Fruit fly (Drosophila melanogaster) whole organism, embryonic: ENCODE results near the gene VhaM9.7-c.
A peak's percentile ranks its signal among the peaks of the same experiment; 100 is the strongest.

Experiments used
- Antp ChIP-seq: fragments of 200-800 bp; sonication (Bioruptor generic); optimal IDR thresholded peaks from 3 replicates; lab custom pipeline; 2016; ENCODE audit warnings: missing biosample characterization, missing genetic modification characterization
- Blimp-1 ChIP-seq: fragments of 200-800 bp; sonication (Bioruptor generic); optimal IDR thresholded peaks from 3 replicates; lab custom pipeline; 2018; ENCODE audit warnings: missing biosample characterization, missing genetic modification characterization, mild to moderate bottlenecking, moderate library complexity, missing genetic modification reagents
- BtbVII ChIP-seq: fragments of 200-800 bp; sonication (Bioruptor generic); optimal IDR thresholded peaks from 3 replicates; lab custom pipeline; 2017; ENCODE audit warnings: missing biosample characterization, mild to moderate bottlenecking, missing genetic modification characterization
- CG1024 ChIP-seq: fragments of 200-800 bp; sonication (Bioruptor generic); IDR thresholded peaks from 2 replicates; pipeline ENCODE4 v1.3.6; 2022; ENCODE audit warnings: missing biosample characterization, missing genetic modification characterization
- CG12236 ChIP-seq: fragments of 200-800 bp; sonication (Bioruptor generic); optimal IDR thresholded peaks from 2 replicates; lab custom pipeline; 2016; ENCODE audit warnings: missing biosample characterization, missing genetic modification characterization
- CG12299 ChIP-seq: fragments of 200-800 bp; sonication (Bioruptor generic); optimal IDR thresholded peaks from 2 replicates; lab custom pipeline; 2018; ENCODE audit warnings: missing biosample characterization, mild to moderate bottlenecking, missing genetic modification characterization
- CG14441 ChIP-seq: fragments of 200-800 bp; sonication (Bioruptor generic); IDR thresholded peaks from 2 replicates; pipeline ENCODE4 v1.3.6; 2022; ENCODE audit warnings: missing biosample characterization, missing genetic modification characterization
- CG1529 ChIP-seq: fragments of 200-800 bp; sonication (Bioruptor generic); optimal IDR thresholded peaks from 3 replicates; lab custom pipeline; 2018; ENCODE audit warnings: missing biosample characterization, missing genetic modification characterization
- CG15479 ChIP-seq: fragments of 200-800 bp; sonication (Bioruptor generic); optimal IDR thresholded peaks from 3 replicates; lab custom pipeline; 2019; ENCODE audit warnings: missing biosample characterization, mild to moderate bottlenecking, missing genetic modification characterization, moderate library complexity
- CG17568 ChIP-seq: fragments of 200-800 bp; sonication (Bioruptor generic); optimal IDR thresholded peaks from 2 replicates; lab custom pipeline; 2018; ENCODE audit warnings: missing biosample characterization, mild to moderate bottlenecking, missing genetic modification characterization, moderate library complexity
- CG3163 ChIP-seq: fragments of 200-800 bp; sonication (Bioruptor generic); optimal IDR thresholded peaks from 3 replicates; lab custom pipeline; 2016; ENCODE audit warnings: missing biosample characterization, missing genetic modification characterization
- CG34376 ChIP-seq: fragments of 200-800 bp; sonication (Bioruptor generic); optimal IDR thresholded peaks from 2 replicates; lab custom pipeline; 2018; ENCODE audit warnings: missing biosample characterization, mild to moderate bottlenecking, missing genetic modification characterization
- CG3726 ChIP-seq: fragments of 200-800 bp; sonication (Bioruptor generic); IDR thresholded peaks from 3 replicates; pipeline ENCODE4, ENCODE4 v1.3.6; 2022; ENCODE audit warnings: missing biosample characterization, missing genetic modification characterization
- CG4424 ChIP-seq: fragments of 200-800 bp; sonication (Bioruptor generic); optimal IDR thresholded peaks from 3 replicates; lab custom pipeline; 2016; ENCODE audit warnings: missing biosample characterization, missing genetic modification characterization
- CG6683 ChIP-seq: fragments of 200-800 bp; sonication (Bioruptor generic); optimal IDR thresholded peaks from 2 replicates; lab custom pipeline; 2017; ENCODE audit warnings: missing biosample characterization, mild to moderate bottlenecking, missing genetic modification characterization, missing genetic modification reagents
- CG7786 ChIP-seq: fragments of 200-800 bp; sonication (Bioruptor generic); optimal IDR thresholded peaks from 2 replicates; lab custom pipeline; 2016; ENCODE audit warnings: missing biosample characterization, missing genetic modification characterization
- CG9797 ChIP-seq: fragments of 200-800 bp; sonication (Bioruptor generic); optimal IDR thresholded peaks from 3 replicates; lab custom pipeline; 2018; ENCODE audit warnings: missing biosample characterization, mild to moderate bottlenecking, missing genetic modification characterization
- CG9817 ChIP-seq: fragments of 200-800 bp; sonication (Bioruptor generic); optimal IDR thresholded peaks from 2 replicates; lab custom pipeline; 2018; ENCODE audit warnings: missing biosample characterization, mild to moderate bottlenecking, missing genetic modification characterization, moderate library complexity
- Dip3 ChIP-seq: fragments of 200-800 bp; sonication (Bioruptor generic); optimal IDR thresholded peaks from 3 replicates; lab custom pipeline; 2016; ENCODE audit warnings: missing biosample characterization, missing genetic modification characterization
- Ets97D ChIP-seq: fragments of 200-800 bp; sonication (Bioruptor generic); optimal IDR thresholded peaks from 3 replicates; lab custom pipeline; 2016; ENCODE audit warnings: missing biosample characterization, missing genetic modification characterization
- Gsc ChIP-seq: fragments of 200-800 bp; sonication (Bioruptor generic); IDR thresholded peaks from 2 replicates; pipeline ENCODE4 v1.3.6; 2022; ENCODE audit warnings: missing biosample characterization, missing genetic modification characterization
- Med ChIP-seq: fragments of 200-800 bp; sonication (Bioruptor generic); peaks from one replicate; lab custom pipeline; 2016; ENCODE audit warnings: missing biosample characterization, missing genetic modification characterization, mild to moderate bottlenecking, inconsistent platforms, moderate library complexity
- NFAT ChIP-seq: fragments of 200-800 bp; sonication (Bioruptor generic); IDR thresholded peaks from 2 replicates; pipeline ENCODE4 v1.3.6; 2022; ENCODE audit warnings: missing biosample characterization, missing genetic modification characterization
- Ptx1 ChIP-seq: fragments of 200-800 bp; sonication (Bioruptor generic); IDR thresholded peaks from 2 replicates; pipeline ENCODE4 v1.3.6; 2022; ENCODE audit warnings: missing biosample characterization, missing genetic modification characterization
- Scr ChIP-seq: fragments of 200-800 bp; sonication (Bioruptor generic); IDR thresholded peaks from 2 replicates; pipeline ENCODE4 v1.3.6; 2022; ENCODE audit warnings: missing biosample characterization, missing genetic modification characterization; ENCODE audit not compliant: partially characterized antibody
- Stat92E ChIP-seq, 3 experiments: fragments of >200 bp in 2 of 3; fragments of 200-800 bp in 1 of 3; sonication (Bioruptor generic) in 1 of 3; optimal IDR thresholded peaks; 2 replicates each; lab custom pipeline; 2017 to 2019; ENCODE audit warnings: missing biosample characterization in 3 of 3, missing genetic modification characterization in 3 of 3, mild to moderate bottlenecking in 1 of 3, moderate library complexity in 1 of 3
- TFAM ChIP-seq: fragments of 200-800 bp; sonication (Bioruptor generic); optimal IDR thresholded peaks from 2 replicates; lab custom pipeline; 2017; ENCODE audit warnings: missing biosample characterization, missing genetic modification characterization, inconsistent platforms
- Xbp1 ChIP-seq: fragments of 200-800 bp; sonication (Bioruptor generic); optimal IDR thresholded peaks from 3 replicates; lab custom pipeline; 2016; ENCODE audit warnings: missing biosample characterization, mild to moderate bottlenecking, missing genetic modification characterization
- abd-A ChIP-seq: fragments of 200-800 bp; sonication (Bioruptor generic); optimal IDR thresholded peaks from 3 replicates; lab custom pipeline; 2019; ENCODE audit warnings: missing biosample characterization, mild to moderate bottlenecking, missing genetic modification characterization, moderate library complexity
- al ChIP-seq: fragments of 200-800 bp; sonication (Bioruptor generic); IDR thresholded peaks from 2 replicates; pipeline ENCODE4 v1.3.6; 2022; ENCODE audit warnings: missing biosample characterization, missing genetic modification characterization
- ara ChIP-seq: fragments of 200-800 bp; sonication (Bioruptor generic); IDR thresholded peaks from 2 replicates; pipeline ENCODE4 v1.3.6; 2022; ENCODE audit warnings: missing biosample characterization, missing genetic modification characterization
- bab2 ChIP-seq: fragments of 200-800 bp; sonication (Bioruptor generic); optimal IDR thresholded peaks from 2 replicates; lab custom pipeline; 2016; ENCODE audit warnings: missing biosample characterization, missing genetic modification characterization
- bcd ChIP-seq: fragments of 200-800 bp; sonication (Bioruptor generic); optimal IDR thresholded peaks from 2 replicates; lab custom pipeline; 2017; ENCODE audit warnings: missing biosample characterization, mild to moderate bottlenecking, missing genetic modification characterization
- bigmax ChIP-seq: fragments of 200-800 bp; sonication (Bioruptor generic); optimal IDR thresholded peaks from 2 replicates; lab custom pipeline; 2018; ENCODE audit warnings: missing biosample characterization, mild to moderate bottlenecking, missing genetic modification characterization
- chinmo ChIP-seq: fragments of 200-800 bp; sonication (Bioruptor generic); IDR thresholded peaks from 4 replicates; pipeline ENCODE4 v1.3.6; 2022; ENCODE audit warnings: missing biosample characterization, missing genetic modification characterization; ENCODE audit not compliant: partially characterized antibody
- danr ChIP-seq: fragments of 200-800 bp; sonication (Bioruptor generic); IDR thresholded peaks from 2 replicates; pipeline ENCODE4 v1.3.6; 2022; ENCODE audit warnings: missing biosample characterization, missing genetic modification characterization
- dimm ChIP-seq: fragments of 200-800 bp; sonication (Bioruptor generic); IDR thresholded peaks from 2 replicates; pipeline ENCODE4 v1.3.6; 2022; ENCODE audit warnings: missing biosample characterization, missing genetic modification characterization
- dysf ChIP-seq: fragments of 200-800 bp; sonication (Bioruptor generic); IDR thresholded peaks from 3 replicates; pipeline ENCODE4 v1.3.6; 2022; ENCODE audit warnings: missing biosample characterization, missing genetic modification characterization
- exex ChIP-seq: fragments of 200-800 bp; sonication (Bioruptor generic); optimal IDR thresholded peaks from 4 replicates; lab custom pipeline; 2018; ENCODE audit warnings: missing biosample characterization, mild to moderate bottlenecking, missing genetic modification characterization, moderate library complexity
- ftz-f1 ChIP-seq: fragments of 200-800 bp; sonication (Bioruptor generic); optimal IDR thresholded peaks from 2 replicates; lab custom pipeline; 2016; ENCODE audit warnings: missing biosample characterization, missing genetic modification characterization
- gsb ChIP-seq: fragments of 200-800 bp; sonication (Bioruptor generic); IDR thresholded peaks from 2 replicates; pipeline ENCODE4 v1.3.6; 2022; ENCODE audit warnings: missing biosample characterization, missing genetic modification characterization
- hb ChIP-seq: fragments of 200-800 bp; sonication (Bioruptor generic); IDR thresholded peaks from 3 replicates; pipeline ENCODE4 v1.3.6; 2022; ENCODE audit warnings: missing biosample characterization, missing genetic modification characterization; ENCODE audit not compliant: partially characterized antibody
- pan ChIP-seq, 4 experiments: fragments of >200 bp in 3 of 4; fragments of 200-800 bp in 1 of 4; sonication (Bioruptor generic) in 1 of 4; optimal IDR thresholded peaks in 3 of 4; IDR thresholded peaks in 1 of 4; 2 replicates each; pipeline versions ENCODE4 v1.3.6 to Lab custom; 2017 to 2022; ENCODE audit warnings: missing biosample characterization in 2 of 4, missing genetic modification characterization in 2 of 4, mixed read lengths in 1 of 4
- scrt ChIP-seq: fragments of 200-800 bp; sonication (Bioruptor generic); optimal IDR thresholded peaks from 2 replicates; lab custom pipeline; 2018; ENCODE audit warnings: missing biosample characterization, mild to moderate bottlenecking, missing genetic modification characterization, moderate library complexity
- sens ChIP-seq: fragments of 200-800 bp; sonication (Bioruptor generic); peaks from one replicate; lab custom pipeline; 2016; ENCODE audit warnings: missing biosample characterization, missing genetic modification characterization
- sens-2 ChIP-seq: fragments of 200-800 bp; sonication (Bioruptor generic); IDR thresholded peaks from 2 replicates; pipeline ENCODE4 v1.3.6; 2022; ENCODE audit warnings: missing biosample characterization, missing genetic modification characterization
- tx ChIP-seq: fragments of 200-800 bp; sonication (Bioruptor generic); optimal IDR thresholded peaks from 2 replicates; lab custom pipeline; 2016; ENCODE audit warnings: missing biosample characterization, missing genetic modification characterization
- wor ChIP-seq: fragments of 200-800 bp; sonication (Bioruptor generic); IDR thresholded peaks from 2 replicates; pipeline ENCODE4 v1.3.6; 2022; ENCODE audit warnings: missing biosample characterization, missing genetic modification characterization

Gene VhaM9.7-c

DNA sequence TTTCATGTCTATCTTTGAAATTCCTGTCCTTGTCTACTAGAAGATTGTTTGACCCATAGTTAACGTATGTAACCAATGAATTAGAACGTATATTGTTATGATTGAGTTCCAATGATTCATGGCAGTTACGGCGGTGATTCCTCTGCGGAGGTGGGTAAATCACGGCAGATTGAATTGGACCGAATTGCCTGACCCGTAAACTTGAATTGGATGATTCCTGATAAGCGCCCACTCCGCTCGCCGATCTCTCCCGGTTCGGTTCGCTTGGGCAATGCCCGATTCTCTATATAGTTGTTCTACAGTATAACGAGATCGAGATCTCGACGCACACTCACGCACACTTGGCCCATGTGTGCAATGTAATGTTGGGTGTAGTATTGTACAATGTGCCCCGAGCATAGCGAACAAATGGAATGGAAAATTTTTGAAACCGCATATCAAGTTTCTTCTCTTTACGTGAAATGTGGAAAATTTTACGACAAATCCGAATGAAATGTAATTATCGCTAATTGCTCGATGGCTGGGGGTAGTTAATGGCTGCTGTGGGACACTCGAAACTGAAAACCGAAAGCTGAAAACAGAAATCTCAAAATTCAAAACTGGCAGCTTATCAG lies 44.8 kb upstream of the VhaM9.7-c start (continued):
- TF ChIP-seq ara = 0 out of 2 replicates have a peak, but pooled peaks have one; percentile 5
- TF ChIP-seq CG12299 (tag; lab: Kevin White, UChicago) = no peak
- TF ChIP-seq danr (GFP tag; lab: Robert Waterston, UW) = no peak
- no peak for TF ChIP-seq exex (tag; lab: Kevin White, UChicago)
- TF ChIP-seq Ets97D (GFP tag; lab: Kevin White, UChicago) = no peak
- TF ChIP-seq CG34376 (GFP tag; lab: Kevin White, UChicago) = peak; percentile 86
- TF ChIP-seq chinmo (GFP tag; lab: Robert Waterston, UW) = 0 out of 4 replicates have a peak, but pooled peaks have one; percentile 15
- TF ChIP-seq al = no peak
- no peak for TF ChIP-seq CG9817 (tag; lab: Kevin White, UChicago)
- peak; percentile 17 for TF ChIP-seq sens
- no peak for TF ChIP-seq CG9797 (GFP tag; lab: Kevin White, UChicago)
- TF ChIP-seq bab2 (GFP tag; lab: Kevin White, UChicago) = no peak
- no peak for TF ChIP-seq Stat92E (GFP tag; optimal IDR thresholded peaks at IDR 0.05; lab: Kevin White, UChicago)
- TF ChIP-seq abd-A (tag; lab: Kevin White, UChicago) = peak; percentile 8
- TF ChIP-seq tx = no peak
- TF ChIP-seq CG3726 = no peak
- TF ChIP-seq wor (GFP tag; lab: Robert Waterston, UW) = no peak

DNA sequence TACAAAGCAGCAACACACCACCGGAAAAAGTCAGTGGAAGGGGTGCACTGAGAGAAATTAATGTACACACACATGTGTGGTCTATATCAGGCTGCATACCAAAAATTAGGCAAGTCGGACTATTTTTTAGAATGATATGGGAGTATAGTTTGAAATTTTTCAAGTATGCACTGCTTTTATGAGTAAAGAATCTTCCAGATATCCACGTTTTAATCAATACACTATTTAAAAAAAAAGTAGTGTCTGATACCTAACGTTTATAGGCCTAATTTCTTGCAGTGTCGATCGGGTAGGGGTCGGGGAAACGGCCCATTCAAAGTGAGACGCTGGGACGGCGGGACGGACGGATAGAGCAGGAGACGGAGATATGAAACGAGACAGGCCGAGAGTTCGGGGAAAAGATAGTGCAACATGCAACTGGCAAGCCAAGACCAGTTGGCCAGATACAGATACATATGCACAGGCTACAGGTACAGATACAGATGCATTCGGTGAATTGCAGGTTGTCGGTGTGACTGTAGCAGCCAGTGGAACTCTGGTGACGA lies 43.8 kb upstream of the VhaM9.7-c start:
- no peak for TF ChIP-seq bigmax (GFP tag; lab: Kevin White, UChicago)
- peak; percentile 92 for TF ChIP-seq bcd (GFP tag; lab: Kevin White, UChicago)
- TF ChIP-seq pan (optimal IDR thresholded peaks at IDR 0.05; lab: Kevin White, UChicago) = no peak
- peak in 1 of 2 experiments; percentile 82 for TF ChIP-seq pan (GFP tag; optimal IDR thresholded peaks at IDR 0.05 in 1 of 2, IDR thresholded peaks at IDR 0.05 in 1 of 2)
- peak; percentile 85 for TF ChIP-seq TFAM (GFP tag; lab: Kevin White, UChicago)
- 0 out of 2 replicates have a peak, but pooled peaks have one; percentile 15 for TF ChIP-seq al
- no peak for TF ChIP-seq Scr (GFP tag; lab: Robert Waterston, UW)
- TF ChIP-seq dysf (GFP tag; lab: Robert Waterston, UW) = peak; percentile 90
- TF ChIP-seq Blimp-1 (GFP tag; lab: Kevin White, UChicago) = peak; percentile 94
- peak; percentile 91 for TF ChIP-seq CG7786 (GFP tag; lab: Kevin White, UChicago)
- TF ChIP-seq BtbVII (GFP tag; lab: Kevin White, UChicago) = peak; percentile 79
- TF ChIP-seq Ptx1 = peak; percentile 93
- peak; percentile 87 for TF ChIP-seq Gsc (GFP tag; lab: Robert Waterston, UW)
- TF ChIP-seq CG17568 (GFP tag; lab: Kevin White, UChicago) = peak; percentile 87
- TF ChIP-seq Dip3 (GFP tag; lab: Kevin White, UChicago) = peak; percentile 54
- no peak for TF ChIP-seq hb (GFP tag; lab: Robert Waterston, UW)
- peak; percentile 97 for TF ChIP-seq Med (GFP tag; lab: Kevin White, UChicago)
- peak; percentile 93 for TF ChIP-seq Xbp1 (GFP tag; lab: Kevin White, UChicago)
- TF ChIP-seq Antp (GFP tag; lab: Kevin White, UChicago) = peak; percentile 89
- TF ChIP-seq ftz-f1 (GFP tag; lab: Kevin White, UChicago) = no peak
- peak; percentile 87 for TF ChIP-seq sens-2 (GFP tag; lab: Robert Waterston, UW)
- peak; percentile 69 for TF ChIP-seq CG3163 (GFP tag; lab: Kevin White, UChicago)
- peak; percentile 70 for TF ChIP-seq CG6683 (GFP tag; lab: Kevin White, UChicago)
- TF ChIP-seq CG1529 (GFP tag; lab: Kevin White, UChicago) = peak; percentile 96
- TF ChIP-seq CG12236 (GFP tag; lab: Kevin White, UChicago) = peak; percentile 93
- peak; percentile 97 for TF ChIP-seq CG15479
- TF ChIP-seq CG14441 (GFP tag; lab: Robert Waterston, UW) = peak; percentile 83
- TF ChIP-seq dimm = peak; percentile 71
- TF ChIP-seq scrt = peak; percentile 71
- TF ChIP-seq NFAT (GFP tag; lab: Robert Waterston, UW) = no peak
- TF ChIP-seq CG4424 (GFP tag; lab: Kevin White, UChicago) = peak; percentile 96
- TF ChIP-seq gsb = 0 out of 2 replicates have a peak, but pooled peaks have one; percentile 36
- peak; percentile 73 for TF ChIP-seq abd-A (tag; lab: Kevin White, UChicago)
- peak; percentile 66 for TF ChIP-seq CG1024 (GFP tag; lab: Robert Waterston, UW)
